Worm (Caenorhabditis elegans) whole organism, L3 larva: ENCODE data around the gene fsn-1.
"Not testable (repeated sequence)": the region's sequence is repeated elsewhere in the genome, so short reads cannot be mapped to it uniquely, and the experiment has no call there.

Source experiments
- aly-2 ChIP-seq: fragments of 150-350 bp; optimal IDR thresholded peaks from 2 replicates; lab custom pipeline; 2014; ENCODE audit warnings: missing biosample characterization, missing genetic modification characterization
- ceh-82 ChIP-seq: fragments of 150-350 bp; optimal IDR thresholded peaks from 2 replicates; lab custom pipeline; 2014; ENCODE audit warnings: missing biosample characterization, missing genetic modification characterization
- daf-12 ChIP-seq: fragments of 150-350 bp; optimal IDR thresholded peaks from 2 replicates; lab custom pipeline; 2014; ENCODE audit warnings: missing biosample characterization, missing genetic modification reagents, missing genetic modification characterization
- elt-3 ChIP-seq, 3 experiments: fragments of 150-350 bp in 1 of 3; sonication (generic microtip) in 2 of 3; optimal IDR thresholded peaks; 2 replicates in 2 of 3; 4 replicates in 1 of 3; lab custom pipeline; 2014 to 2017; ENCODE audit warnings: missing biosample characterization in 3 of 3, missing genetic modification characterization in 3 of 3
- eor-1 ChIP-seq, 2 experiments: fragments of 150-350 bp; optimal IDR thresholded peaks; 2 replicates each; lab custom pipeline; 2014 to 2018; ENCODE audit warnings: missing biosample characterization in 2 of 2, missing genetic modification characterization in 2 of 2
- fkh-10 ChIP-seq: sonication (generic microtip); optimal IDR thresholded peaks from 2 replicates; lab custom pipeline; 2017; ENCODE audit warnings: missing biosample characterization, missing genetic modification reagents, missing genetic modification characterization
- fkh-2 ChIP-seq: fragments of 150-350 bp; optimal IDR thresholded peaks from 2 replicates; lab custom pipeline; 2014; ENCODE audit warnings: missing biosample characterization, missing genetic modification reagents, missing genetic modification characterization
- fos-1 ChIP-seq: fragments of 150-350 bp; optimal IDR thresholded peaks from 2 replicates; lab custom pipeline; 2014; ENCODE audit warnings: missing biosample characterization, missing genetic modification characterization
- hmg-11 ChIP-seq: sonication (generic microtip); optimal IDR thresholded peaks from 2 replicates; lab custom pipeline; 2016; ENCODE audit warnings: missing genetic modification characterization, missing compliant biosample characterization
- jun-1 ChIP-seq: fragments of 150-350 bp; optimal IDR thresholded peaks from 2 replicates; lab custom pipeline; 2014; ENCODE audit warnings: missing biosample characterization, missing genetic modification reagents, missing genetic modification characterization
- lin-15B ChIP-seq: fragments of 150-350 bp; optimal IDR thresholded peaks from 2 replicates; lab custom pipeline; 2014; ENCODE audit warnings: missing biosample characterization, missing genetic modification characterization
- mdl-1 ChIP-seq: fragments of 150-350 bp; optimal IDR thresholded peaks from 2 replicates; lab custom pipeline; 2014; ENCODE audit warnings: missing biosample characterization, missing genetic modification characterization
- mml-1 ChIP-seq: fragments of 150-350 bp; sonication (generic microtip); optimal IDR thresholded peaks from 3 replicates; lab custom pipeline; 2014; ENCODE audit warnings: missing biosample characterization, missing genetic modification characterization
- nfya-1 ChIP-seq: sonication (generic microtip); optimal IDR thresholded peaks from 2 replicates; lab custom pipeline; 2017; ENCODE audit warnings: missing genetic modification characterization, mild to moderate bottlenecking, missing compliant biosample characterization, antibody characterized with exemption, moderate library complexity; ENCODE audit not compliant: insufficient read depth
- nhr-23 ChIP-seq: fragments of 150-350 bp; optimal IDR thresholded peaks from 2 replicates; lab custom pipeline; 2014; ENCODE audit warnings: missing biosample characterization, missing genetic modification reagents, missing genetic modification characterization
- nhr-237 ChIP-seq: fragments of 150-350 bp; optimal IDR thresholded peaks from 2 replicates; lab custom pipeline; 2014; ENCODE audit warnings: missing biosample characterization, missing genetic modification characterization
- nhr-28 ChIP-seq: fragments of 150-350 bp; optimal IDR thresholded peaks from 2 replicates; lab custom pipeline; 2014; ENCODE audit warnings: missing biosample characterization, missing genetic modification characterization
- pqm-1 ChIP-seq: fragments of 150-350 bp; optimal IDR thresholded peaks from 2 replicates; lab custom pipeline; 2017; ENCODE audit warnings: missing biosample characterization, missing genetic modification characterization, inconsistent platforms
- sea-2 ChIP-seq: fragments of 150-350 bp; sonication (generic microtip); optimal IDR thresholded peaks from 4 replicates; lab custom pipeline; 2014; ENCODE audit warnings: missing biosample characterization, missing genetic modification reagents, missing genetic modification characterization
- snpc-4 ChIP-seq: fragments of 150-350 bp; optimal IDR thresholded peaks from 2 replicates; lab custom pipeline; 2014; ENCODE audit warnings: missing biosample characterization, missing genetic modification characterization
- zag-1 ChIP-seq: fragments of 150-350 bp; optimal IDR thresholded peaks from 2 replicates; lab custom pipeline; 2014; ENCODE audit warnings: missing biosample characterization, missing genetic modification characterization

fsn-1 gene

ce11 chrIII:4965271-4965670 is 28.1 kb downstream of the fsn-1 start, which contains the start of gene nca-2:
Gene nca-2, plus strand, starts transcription at chrIII:4965571.
- no peak for TF ChIP-seq zag-1 (tag; lab: Kevin White, UChicago)

DNA sequence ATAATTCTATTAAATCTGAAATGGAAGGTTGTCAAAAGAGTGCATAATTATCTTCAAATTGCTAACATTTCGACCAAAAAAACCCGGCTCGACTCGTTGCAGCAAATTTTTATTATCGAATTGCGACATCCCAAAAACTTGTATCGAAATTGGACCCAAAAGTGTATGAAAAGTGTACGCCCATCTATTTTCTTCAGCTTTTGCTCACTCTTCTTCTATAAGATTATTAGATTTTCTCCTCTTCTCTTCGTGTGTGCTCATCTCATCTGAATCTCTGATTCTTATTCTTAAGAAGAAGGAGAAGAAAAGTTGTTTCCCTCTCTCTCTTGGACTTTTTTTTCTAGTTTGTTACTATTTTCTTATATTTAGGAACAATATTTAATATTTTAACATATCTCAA is 30.1 kb downstream of the fsn-1 start:
- TF ChIP-seq fkh-10 (peak; percentile 94), jun-1 (tag; lab: Kevin White, UChicago) (no peak)

- TF ChIP-seq lin-15B (tag; lab: Kevin White, UChicago), result no peak
- no peak for TF ChIP-seq ceh-82 (tag; lab: Kevin White, UChicago)
- TF ChIP-seq nfya-1 (tag; lab: Kevin White, UChicago), result peak; percentile 12
- TF ChIP-seq, all 47 proteins: peak for 1
Measured at ce11 chrIII:4968146-4968545, 31.0 kb downstream of the fsn-1 start.

- not testable (repeated sequence) for TF ChIP-seq fkh-10; nfya-1 (tag; lab: Kevin White, UChicago); ceh-82 (tag; lab: Kevin White, UChicago)
- TF ChIP-seq, all 47 proteins: peak for 0; not testable (repeated sequence) for 47
Measured at ce11 chrIII:4980367-4980766, 43.2 kb downstream of the fsn-1 start, which contains the start of gene C27F2.6. Gene C27F2.6, minus strand, starts transcription at chrIII:4980467.

- TF ChIP-seq nhr-28 (no peak), snpc-4 (no peak), pqm-1 (tag; lab: Kevin White, UChicago) (no peak), mdl-1 (tag; lab: Kevin White, UChicago) (no peak), fkh-2 (no peak), fos-1 (tag; lab: Kevin White, UChicago) (no peak), mml-1 (tag; lab: Kevin White, UChicago) (no peak)
Measured at ce11 chrIII:4983961-4984360, 46.8 kb downstream of the fsn-1 start.

ce11 chrIII:4984444-4985086 is 47.4 kb downstream of the fsn-1 start, which contains the start of gene C27F2.7:
Gene C27F2.7, minus strand, starts transcription at chrIII:4984494.
- TF ChIP-seq nfya-1 (tag; lab: Kevin White, UChicago), result peak; percentile 72
- TF ChIP-seq eor-1 (tag; optimal IDR thresholded peaks at IDR 0.05; lab: Kevin White, UChicago), result no peak

- TF ChIP-seq eor-1 (tag; optimal IDR thresholded peaks at IDR 0.05; lab: Kevin White, UChicago), result no peak
- TF ChIP-seq nhr-23, result peak; percentile 1
- TF ChIP-seq hmg-11 (tag; lab: Kevin White, UChicago), result no peak
- TF ChIP-seq elt-3 (tag; optimal IDR thresholded peaks at IDR 0.05; lab: Kevin White, UChicago), result no peak
- peak; percentile 44 for TF ChIP-seq lin-15B (tag; lab: Kevin White, UChicago)
- TF ChIP-seq mml-1 (tag; lab: Kevin White, UChicago), result no peak
- no peak for TF ChIP-seq fkh-2
- TF ChIP-seq nhr-237, result no peak
- TF ChIP-seq sea-2 (GFP tag; lab: Kevin White, UChicago), result no peak
- TF ChIP-seq daf-12 (tag; lab: Kevin White, UChicago), result no peak
- TF ChIP-seq nfya-1 (tag; lab: Kevin White, UChicago), result peak; percentile 55
Measured at ce11 chrIII:4986790-4987259, 49.7 kb downstream of the fsn-1 start, which contains the start of the genes C27F2.10 and wdr-60. Gene C27F2.10, minus strand, starts transcription at chrIII:4986898. Gene wdr-60, plus strand, starts transcription at chrIII:4987209.

DNA sequence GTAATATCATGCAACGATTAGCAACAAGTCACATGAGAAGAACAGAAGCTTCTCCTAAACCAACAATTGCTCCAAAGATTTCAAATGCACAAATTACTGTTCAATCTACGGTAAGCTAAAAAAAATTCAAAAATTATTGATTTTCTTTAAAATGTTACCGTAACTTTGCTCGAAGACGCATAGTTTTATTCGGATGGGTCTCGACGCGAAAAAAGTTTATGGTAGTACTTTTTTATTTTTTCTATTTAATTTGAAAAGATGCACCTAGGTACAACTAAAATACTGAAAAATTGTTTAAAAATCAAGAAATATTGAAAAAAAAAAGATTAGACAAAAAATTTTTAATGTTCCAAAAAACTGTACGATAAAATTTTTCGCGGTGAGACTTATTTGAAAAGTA is 50.5 kb downstream of the fsn-1 start:
- TF ChIP-seq snpc-4, result no peak
- no peak for TF ChIP-seq elt-3 (tag; optimal IDR thresholded peaks at IDR 0.05; lab: Kevin White, UChicago)
- TF ChIP-seq nhr-23, result no peak
- TF ChIP-seq aly-2 (tag; lab: Kevin White, UChicago), result no peak
- TF ChIP-seq hmg-11 (tag; lab: Kevin White, UChicago), result no peak
- TF ChIP-seq nhr-237, result no peak
